Fruit fly (Drosophila melanogaster) whole organism, embryonic: ENCODE measurements around the gene CG15517.
A peak's percentile ranks its signal among the peaks of the same experiment; 100 is the strongest.

Source experiments
- Abd-B ChIP-seq: fragments of 200-800 bp; sonication (Bioruptor generic); optimal IDR thresholded peaks from 2 replicates; lab custom pipeline; 2018; ENCODE audit warnings: missing biosample characterization, mild to moderate bottlenecking, missing genetic modification characterization, moderate library complexity
- Atf6 ChIP-seq: fragments of 200-800 bp; sonication (Bioruptor generic); IDR thresholded peaks from 2 replicates; pipeline ENCODE4 v1.3.6; 2022; ENCODE audit warnings: missing biosample characterization, missing genetic modification characterization
- BEAF-32 ChIP-seq: fragments of 200-800 bp; sonication (Bioruptor generic); optimal IDR thresholded peaks from 3 replicates; lab custom pipeline; 2017; ENCODE audit warnings: missing biosample characterization, missing genetic modification characterization, mild to moderate bottlenecking, moderate library complexity, missing genetic modification reagents
- CG10147 ChIP-seq: fragments of 200-800 bp; sonication (Bioruptor generic); optimal IDR thresholded peaks from 2 replicates; lab custom pipeline; 2019; ENCODE audit warnings: missing biosample characterization, mild to moderate bottlenecking, missing genetic modification characterization, moderate library complexity
- CG1024 ChIP-seq: fragments of 200-800 bp; sonication (Bioruptor generic); IDR thresholded peaks from 2 replicates; pipeline ENCODE4 v1.3.6; 2022; ENCODE audit warnings: missing biosample characterization, missing genetic modification characterization
- CG10431 ChIP-seq: fragments of 200-800 bp; sonication (Bioruptor generic); optimal IDR thresholded peaks from 3 replicates; lab custom pipeline; 2018; ENCODE audit warnings: missing biosample characterization, mild to moderate bottlenecking, missing genetic modification characterization
- CG10543 ChIP-seq: fragments of 200-800 bp; sonication (Bioruptor generic); optimal IDR thresholded peaks from 3 replicates; lab custom pipeline; 2017; ENCODE audit warnings: missing biosample characterization, mild to moderate bottlenecking, missing genetic modification characterization, moderate library complexity
- CG11247 ChIP-seq: fragments of 200-800 bp; sonication (Bioruptor generic); IDR thresholded peaks from 2 replicates; pipeline ENCODE4 v1.3.6; 2022; ENCODE audit warnings: missing biosample characterization, missing genetic modification characterization
- CG12659 ChIP-seq: fragments of 200-800 bp; sonication (Bioruptor generic); optimal IDR thresholded peaks from 3 replicates; lab custom pipeline; 2017; ENCODE audit warnings: mild to moderate bottlenecking, missing biosample characterization, missing genetic modification reagents, missing genetic modification characterization
- CG12769 ChIP-seq: fragments of 200-800 bp; sonication (Bioruptor generic); optimal IDR thresholded peaks from 2 replicates; lab custom pipeline; 2019; ENCODE audit warnings: missing biosample characterization, mild to moderate bottlenecking, missing genetic modification characterization, moderate library complexity
- CG13123 ChIP-seq: fragments of 200-800 bp; sonication (Bioruptor generic); optimal IDR thresholded peaks from 2 replicates; lab custom pipeline; 2016; ENCODE audit warnings: missing biosample characterization, missing genetic modification characterization
- CG13624 ChIP-seq: fragments of 200-800 bp; sonication (Bioruptor generic); optimal IDR thresholded peaks from 2 replicates; lab custom pipeline; 2016; ENCODE audit warnings: missing biosample characterization, missing genetic modification characterization
- CG17186 ChIP-seq: fragments of 200-800 bp; sonication (Bioruptor generic); optimal IDR thresholded peaks from 3 replicates; lab custom pipeline; 2017; ENCODE audit warnings: missing biosample characterization, missing genetic modification reagents, missing genetic modification characterization
- CG17829 ChIP-seq: fragments of 200-800 bp; optimal IDR thresholded peaks from 2 replicates; lab custom pipeline; 2019; ENCODE audit warnings: missing biosample characterization, mild to moderate bottlenecking, missing genetic modification characterization, moderate library complexity
- CG1792 ChIP-seq: fragments of 200-800 bp; sonication (Bioruptor generic); optimal IDR thresholded peaks from 2 replicates; lab custom pipeline; 2016; ENCODE audit warnings: missing biosample characterization, missing genetic modification characterization
- CG18262 ChIP-seq: fragments of 200-800 bp; optimal IDR thresholded peaks from 3 replicates; lab custom pipeline; 2019; ENCODE audit warnings: missing biosample characterization, mild to moderate bottlenecking, missing genetic modification characterization, moderate library complexity
- CG18619 ChIP-seq: fragments of 200-800 bp; sonication (Bioruptor generic); optimal IDR thresholded peaks from 3 replicates; lab custom pipeline; 2017; ENCODE audit warnings: missing biosample characterization, mild to moderate bottlenecking, missing genetic modification characterization
- CG2116 ChIP-seq: fragments of 200-800 bp; sonication (Bioruptor generic); optimal IDR thresholded peaks from 3 replicates; lab custom pipeline; 2018; ENCODE audit warnings: missing biosample characterization, mild to moderate bottlenecking, missing genetic modification characterization
- CG2199 ChIP-seq: fragments of 200-800 bp; sonication (Bioruptor generic); IDR thresholded peaks from 3 replicates; pipeline ENCODE4 v1.3.6; 2022; ENCODE audit warnings: missing biosample characterization, missing genetic modification characterization
- CG2202 ChIP-seq: fragments of 200-800 bp; sonication (Bioruptor generic); optimal IDR thresholded peaks from 2 replicates; lab custom pipeline; 2018; ENCODE audit warnings: missing biosample characterization, mild to moderate bottlenecking, missing genetic modification characterization
- CG31441 ChIP-seq: fragments of 200-800 bp; sonication (Bioruptor generic); IDR thresholded peaks from 2 replicates; pipeline ENCODE4 v1.3.6; 2022; ENCODE audit warnings: missing biosample characterization, missing genetic modification characterization
- CG32772 ChIP-seq: fragments of 200-800 bp; sonication (Bioruptor generic); IDR thresholded peaks from 2 replicates; pipeline ENCODE4 v1.3.6; 2022; ENCODE audit warnings: missing biosample characterization, missing genetic modification characterization
- CG3995 ChIP-seq: fragments of 200-800 bp; sonication (Bioruptor generic); optimal IDR thresholded peaks from 3 replicates; lab custom pipeline; 2016; ENCODE audit warnings: missing biosample characterization, missing genetic modification characterization
- CG6765 ChIP-seq: fragments of 200-800 bp; sonication (Bioruptor generic); optimal IDR thresholded peaks from 3 replicates; lab custom pipeline; 2017; ENCODE audit warnings: missing biosample characterization, mild to moderate bottlenecking, missing genetic modification characterization
- CG6854 ChIP-seq: fragments of 200-800 bp; sonication (Bioruptor generic); optimal IDR thresholded peaks from 3 replicates; lab custom pipeline; 2017; ENCODE audit warnings: missing biosample characterization, mild to moderate bottlenecking, missing genetic modification characterization
- CTCF ChIP-seq: fragments of 200-800 bp; sonication (Bioruptor generic); optimal IDR thresholded peaks from 2 replicates; lab custom pipeline; 2017; ENCODE audit warnings: missing biosample characterization, mild to moderate bottlenecking, missing genetic modification characterization, moderate library complexity
- CoRest ChIP-seq: fragments of 200-800 bp; sonication (Bioruptor generic); optimal IDR thresholded peaks from 3 replicates; lab custom pipeline; 2018; ENCODE audit warnings: missing biosample characterization, mild to moderate bottlenecking, missing genetic modification characterization, moderate library complexity
- Dref ChIP-seq: fragments of 200-800 bp; sonication (Bioruptor generic); IDR thresholded peaks from 2 replicates; pipeline ENCODE4 v1.3.6; 2022; ENCODE audit warnings: missing biosample characterization, missing genetic modification characterization
- E2f2 ChIP-seq: fragments of 200-800 bp; sonication (Bioruptor generic); IDR thresholded peaks from 2 replicates; pipeline ENCODE4 v1.3.6; 2022; ENCODE audit warnings: missing biosample characterization, missing genetic modification characterization
- Myb ChIP-seq: fragments of 200-800 bp; sonication (Bioruptor generic); optimal IDR thresholded peaks from 2 replicates; lab custom pipeline; 2016; ENCODE audit warnings: missing biosample characterization, missing genetic modification characterization
- Rfx ChIP-seq: fragments of 200-800 bp; sonication (Bioruptor generic); IDR thresholded peaks from 2 replicates; pipeline ENCODE4 v1.3.6; 2022; ENCODE audit warnings: missing biosample characterization, missing genetic modification characterization
- Sry-δ ChIP-seq: fragments of 200-800 bp; sonication (Bioruptor generic); optimal IDR thresholded peaks from 2 replicates; lab custom pipeline; 2016; ENCODE audit warnings: missing biosample characterization, missing genetic modification characterization
- al ChIP-seq: fragments of 200-800 bp; sonication (Bioruptor generic); IDR thresholded peaks from 2 replicates; pipeline ENCODE4 v1.3.6; 2022; ENCODE audit warnings: missing biosample characterization, missing genetic modification characterization
- ara ChIP-seq: fragments of 200-800 bp; sonication (Bioruptor generic); IDR thresholded peaks from 2 replicates; pipeline ENCODE4 v1.3.6; 2022; ENCODE audit warnings: missing biosample characterization, missing genetic modification characterization
- bowl ChIP-seq: fragments of 200-800 bp; sonication (Bioruptor generic); IDR thresholded peaks from 2 replicates; pipeline ENCODE4 v1.3.6; 2022; ENCODE audit warnings: missing biosample characterization, missing genetic modification characterization
- chinmo ChIP-seq: fragments of 200-800 bp; sonication (Bioruptor generic); IDR thresholded peaks from 4 replicates; pipeline ENCODE4 v1.3.6; 2022; ENCODE audit warnings: missing biosample characterization, missing genetic modification characterization; ENCODE audit not compliant: partially characterized antibody
- chm ChIP-seq: fragments of 200-800 bp; sonication (Bioruptor generic); IDR thresholded peaks from 2 replicates; pipeline ENCODE4 v1.3.6; 2022; ENCODE audit warnings: missing biosample characterization, missing genetic modification characterization
- dimm ChIP-seq: fragments of 200-800 bp; sonication (Bioruptor generic); IDR thresholded peaks from 2 replicates; pipeline ENCODE4 v1.3.6; 2022; ENCODE audit warnings: missing biosample characterization, missing genetic modification characterization
- dm ChIP-seq: fragments of 200-800 bp; sonication (Bioruptor generic); optimal IDR thresholded peaks from 3 replicates; lab custom pipeline; 2016; ENCODE audit warnings: missing biosample characterization, missing genetic modification characterization
- dmrt11E ChIP-seq: fragments of 200-800 bp; sonication (Bioruptor generic); optimal IDR thresholded peaks from 3 replicates; lab custom pipeline; 2018; ENCODE audit warnings: missing biosample characterization, mild to moderate bottlenecking, missing genetic modification characterization, moderate library complexity
- ewg ChIP-seq: fragments of 200-800 bp; sonication (Bioruptor generic); optimal IDR thresholded peaks from 3 replicates; lab custom pipeline; 2017; ENCODE audit warnings: mild to moderate bottlenecking, missing biosample characterization, missing genetic modification reagents, missing genetic modification characterization
- gfzf ChIP-seq: fragments of 200-800 bp; sonication (Bioruptor generic); optimal IDR thresholded peaks from 2 replicates; lab custom pipeline; 2016; ENCODE audit warnings: missing biosample characterization, mild to moderate bottlenecking, missing genetic modification characterization, moderate library complexity
- kay ChIP-seq: fragments of 200-800 bp; sonication (Bioruptor generic); optimal IDR thresholded peaks from 2 replicates; lab custom pipeline; 2016; ENCODE audit warnings: missing biosample characterization, missing genetic modification characterization
- lbe ChIP-seq: fragments of 200-800 bp; sonication (Bioruptor generic); optimal IDR thresholded peaks from 2 replicates; lab custom pipeline; 2016; ENCODE audit warnings: missing biosample characterization, mild to moderate bottlenecking, missing genetic modification characterization
- nerfin-1 ChIP-seq: fragments of 200-800 bp; sonication (Bioruptor generic); optimal IDR thresholded peaks from 3 replicates; lab custom pipeline; 2019; ENCODE audit warnings: missing biosample characterization, mild to moderate bottlenecking, missing genetic modification characterization, moderate library complexity
- seq ChIP-seq: fragments of 200-800 bp; sonication (Bioruptor generic); IDR thresholded peaks from 2 replicates; pipeline ENCODE4 v1.3.6; 2022; ENCODE audit warnings: missing biosample characterization, missing genetic modification characterization
- stwl ChIP-seq: fragments of 200-800 bp; sonication (Bioruptor generic); optimal IDR thresholded peaks from 3 replicates; lab custom pipeline; 2018; ENCODE audit warnings: missing biosample characterization, mild to moderate bottlenecking, missing genetic modification characterization, moderate library complexity
- tgo ChIP-seq: fragments of 200-800 bp; sonication (Bioruptor generic); IDR thresholded peaks from 3 replicates; pipeline ENCODE4 v1.3.6; 2022; ENCODE audit warnings: missing biosample characterization, missing genetic modification characterization
- tio ChIP-seq: fragments of 200-800 bp; sonication (Bioruptor generic); optimal IDR thresholded peaks from 2 replicates; lab custom pipeline; 2017; ENCODE audit warnings: missing biosample characterization, missing genetic modification characterization, inconsistent platforms
- trem ChIP-seq: fragments of 200-800 bp; optimal IDR thresholded peaks from 3 replicates; lab custom pipeline; 2019; ENCODE audit warnings: missing biosample characterization, mild to moderate bottlenecking, missing genetic modification characterization, moderate library complexity
- vvl ChIP-seq: fragments of 200-800 bp; sonication (Bioruptor generic); IDR thresholded peaks from 2 replicates; pipeline ENCODE4 v1.3.6; 2022; ENCODE audit warnings: missing biosample characterization, missing genetic modification characterization
- zen ChIP-seq: fragments of 200-800 bp; sonication (Bioruptor generic); optimal IDR thresholded peaks from 3 replicates; lab custom pipeline; 2018; ENCODE audit warnings: missing biosample characterization, mild to moderate bottlenecking, missing genetic modification characterization, moderate library complexity

CG15517 gene

dm6 chr3R:29858806-29859205, 44.8 kb downstream of the CG15517 start, which contains the start of gene CG7824 (continued):
- peak; percentile 13 for TF ChIP-seq dm (GFP tag; lab: Kevin White, UChicago)
- no peak for TF ChIP-seq lbe (GFP tag; lab: Kevin White, UChicago)
- no peak for TF ChIP-seq CG6765 (GFP tag; lab: Kevin White, UChicago)
- TF ChIP-seq CG17186: peak; percentile 21
- peak; percentile 91 for TF ChIP-seq gfzf (GFP tag; lab: Kevin White, UChicago)
- peak; percentile 13 for TF ChIP-seq zen (tag; lab: Kevin White, UChicago)
- TF ChIP-seq CG1792 (GFP tag; lab: Kevin White, UChicago): no peak
- no peak for TF ChIP-seq CG18619
- TF ChIP-seq chm (GFP tag; lab: Robert Waterston, UW): no peak
- no peak for TF ChIP-seq Atf6
- TF ChIP-seq CG18262: no peak
- TF ChIP-seq stwl (tag; lab: Kevin White, UChicago): peak; percentile 22
- no peak for TF ChIP-seq CG1024 (GFP tag; lab: Robert Waterston, UW)
- no peak for TF ChIP-seq vvl (GFP tag; lab: Robert Waterston, UW)
- TF ChIP-seq nerfin-1 (tag; lab: Kevin White, UChicago): peak; percentile 12
- TF ChIP-seq seq (GFP tag; lab: Robert Waterston, UW): no peak
- no peak for TF ChIP-seq dmrt11E (tag; lab: Kevin White, UChicago)
- no peak for TF ChIP-seq tgo (GFP tag; lab: Robert Waterston, UW)
- peak; percentile 31 for TF ChIP-seq Sry-δ (GFP tag; lab: Kevin White, UChicago)
- TF ChIP-seq CG2116 (GFP tag; lab: Kevin White, UChicago): peak; percentile 40
- no peak for TF ChIP-seq CG6854 (GFP tag; lab: Kevin White, UChicago)
- TF ChIP-seq chinmo (GFP tag; lab: Robert Waterston, UW): no peak
- peak; percentile 75 for TF ChIP-seq CG13624 (GFP tag; lab: Kevin White, UChicago)
- TF ChIP-seq Dref (GFP tag; lab: Robert Waterston, UW): peak; percentile 51
- TF ChIP-seq CG12769 (tag; lab: Kevin White, UChicago): no peak
- no peak for TF ChIP-seq bowl (GFP tag; lab: Robert Waterston, UW)
- peak; percentile 34 for TF ChIP-seq ewg (GFP tag; lab: Kevin White, UChicago)
- TF ChIP-seq al: no peak
- peak; percentile 63 for TF ChIP-seq CTCF (GFP tag; lab: Kevin White, UChicago)
- TF ChIP-seq Rfx (GFP tag; lab: Robert Waterston, UW): 0 out of 2 replicates have a peak, but pooled peaks have one; percentile 8
- TF ChIP-seq Abd-B (GFP tag; lab: Kevin White, UChicago): peak; percentile 14
- peak; percentile 46 for TF ChIP-seq trem
- peak; percentile 19 for TF ChIP-seq CoRest (tag; lab: Kevin White, UChicago)
- TF ChIP-seq CG17829 (tag; lab: Kevin White, UChicago): peak; percentile 11
- no peak for TF ChIP-seq dimm (GFP tag; lab: Robert Waterston, UW)
- TF ChIP-seq CG2199 (GFP tag; lab: Robert Waterston, UW): no peak
- peak; percentile 33 for TF ChIP-seq BEAF-32 (GFP tag; lab: Kevin White, UChicago)
- TF ChIP-seq CG31441 (GFP tag; lab: Robert Waterston, UW): no peak
- no peak for TF ChIP-seq CG10431 (GFP tag; lab: Kevin White, UChicago)
- peak; percentile 36 for TF ChIP-seq CG12659
- no peak for TF ChIP-seq CG32772 (GFP tag; lab: Robert Waterston, UW)
- no peak for TF ChIP-seq CG2202 (tag; lab: Kevin White, UChicago)
- TF ChIP-seq CG10147: no peak
- no peak for TF ChIP-seq tio (GFP tag; lab: Kevin White, UChicago)
- 0 out of 2 replicates have a peak, but pooled peaks have one; percentile 30 for TF ChIP-seq ara (GFP tag; lab: Robert Waterston, UW)
- no peak for TF ChIP-seq CG13123 (GFP tag; lab: Kevin White, UChicago)
- TF ChIP-seq CG11247 (GFP tag; lab: Robert Waterston, UW): no peak
- TF ChIP-seq CG10543 (GFP tag; lab: Kevin White, UChicago): no peak
- TF ChIP-seq E2f2 (GFP tag; lab: Robert Waterston, UW): peak; percentile 88
- TF ChIP-seq Myb (GFP tag; lab: Kevin White, UChicago): peak; percentile 75
- TF ChIP-seq CG3995 (GFP tag; lab: Kevin White, UChicago): no peak
- no peak for TF ChIP-seq kay (GFP tag; lab: Kevin White, UChicago)
